Worm (Caenorhabditis elegans) whole organism, L1 larva: ENCODE results near the gene elpc-4.

ENCODE experiments used
- efl-3 ChIP-seq: fragments of 200-800 bp; sonication (Bioruptor generic); optimal IDR thresholded peaks from 2 replicates; lab custom pipeline; 2018; ENCODE audit warnings: mild to moderate bottlenecking, missing genetic modification characterization, missing compliant biosample characterization
- egl-27 ChIP-seq, 2 experiments: fragments of 150-350 bp in 1 of 2; sonication (generic microtip); optimal IDR thresholded peaks; 3 replicates each; lab custom pipeline; 2017 to 2018; ENCODE audit warnings: missing biosample characterization in 2 of 2, missing genetic modification characterization in 2 of 2, missing genetic modification reagents in 2 of 2
- mdl-1 ChIP-seq, 2 experiments: fragments of 150-350 bp; optimal IDR thresholded peaks; 2 replicates each; lab custom pipeline; 2014 to 2017; ENCODE audit warnings: missing biosample characterization in 2 of 2, missing genetic modification characterization in 2 of 2, inconsistent platforms in 1 of 2
- mep-1 ChIP-seq: fragments of 150-350 bp; optimal IDR thresholded peaks from 2 replicates; lab custom pipeline; 2014; ENCODE audit warnings: missing biosample characterization, missing genetic modification characterization
- nhr-11 ChIP-seq: fragments of 150-350 bp; optimal IDR thresholded peaks from 2 replicates; lab custom pipeline; 2014; ENCODE audit warnings: missing biosample characterization, missing genetic modification characterization

DNA sequence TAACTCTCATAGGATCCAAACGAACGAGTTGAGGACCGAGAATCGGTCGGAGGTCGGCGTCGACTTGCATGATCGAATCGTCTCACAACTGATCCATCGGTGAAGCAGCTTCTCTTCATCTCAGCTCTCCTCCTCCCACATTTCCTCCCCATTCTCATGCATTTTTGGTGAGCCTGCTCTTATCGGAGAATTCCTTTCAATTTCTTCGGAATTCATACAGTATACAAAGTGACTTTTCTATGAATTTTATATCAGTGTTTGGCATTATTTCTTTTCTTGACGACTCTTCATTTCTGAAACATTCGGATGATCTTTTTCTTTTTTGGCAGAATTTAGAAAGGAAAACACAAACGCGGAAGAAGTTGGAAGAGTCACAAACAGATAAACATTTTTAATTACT is 29.7 kb upstream of the elpc-4 start, which contains the start of gene mec-17:
- no peak for TF ChIP-seq mep-1
- no peak for TF ChIP-seq nhr-11 (tag; lab: Kevin White, UChicago)
- no peak for TF ChIP-seq efl-3 (GFP tag; lab: Kevin White, UChicago)
- TF ChIP-seq mdl-1 (tag; optimal IDR thresholded peaks at IDR 0.05; lab: Kevin White, UChicago) = no peak
- no peak for TF ChIP-seq egl-27 (tag; optimal IDR thresholded peaks at IDR 0.05; lab: Kevin White, UChicago)
